Fruit fly (Drosophila melanogaster) S2 (cell line): ENCODE measurements around the gene CG7579.

Experiments
- CG8478 ChIP-seq: fragments of >200 bp; optimal IDR thresholded peaks from 2 replicates; lab custom pipeline; 2018
- CTCF ChIP-seq, 2 experiments: fragments of >200 bp; optimal IDR thresholded peaks; 2 replicates each; lab custom pipeline; 2018

- no peak for TF ChIP-seq CG8478 (lab: Kevin White, UChicago)
- no peak for TF ChIP-seq CTCF (optimal IDR thresholded peaks at IDR 0.05; lab: Kevin White, UChicago)
Observed at dm6 chr3L:15699626-15700337, 16.5 kb upstream of the CG7579 start, which contains the start of gene comm2.
